Fruit fly (Drosophila melanogaster) Kc167 (cell line): ENCODE data around the gene Snx1.

Source experiments
- insv ChIP-seq: fragments of >200 bp; optimal IDR thresholded peaks from 3 replicates; lab custom pipeline; 2018; ENCODE audit warnings: missing external identifiers
- psq ChIP-seq: fragments of >200 bp; optimal IDR thresholded peaks from 2 replicates; lab custom pipeline; 2017; ENCODE audit warnings: missing external identifiers

DNA sequence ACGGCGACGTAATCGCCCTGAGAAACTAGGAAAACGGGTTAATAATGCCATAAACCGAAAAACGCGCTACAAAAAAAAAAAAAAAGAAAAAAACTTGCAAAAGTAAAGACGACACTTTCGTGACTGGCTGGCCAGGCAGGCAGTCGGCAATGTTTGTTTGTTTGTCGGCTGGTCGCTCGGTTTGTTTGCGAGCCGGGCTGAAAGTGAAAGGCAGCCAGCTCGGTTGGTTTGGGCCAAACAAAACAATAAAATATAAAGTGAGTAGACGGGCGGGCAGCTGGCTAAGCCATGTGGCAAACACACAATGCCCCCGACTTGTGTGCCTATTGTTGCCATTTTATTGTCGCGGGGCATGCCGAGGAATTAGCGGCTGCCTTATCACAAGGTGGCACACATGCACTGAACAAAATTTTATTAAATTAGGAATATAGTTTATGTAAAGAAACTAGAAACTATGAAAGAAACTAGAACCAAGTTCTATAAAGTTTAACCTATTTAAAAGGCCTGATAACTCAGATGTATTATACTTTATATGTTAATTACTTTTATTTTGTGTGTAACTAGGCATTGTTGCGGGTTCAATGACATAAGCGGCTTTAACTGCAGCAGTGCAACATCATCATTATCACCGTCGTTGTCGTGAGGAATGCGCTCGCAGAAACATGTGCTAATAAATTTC lies 20.9 kb upstream of the Snx1 start:
- TF ChIP-seq psq (lab: Kevin White, UChicago) (no peak), insv (lab: Kevin White, UChicago) (no peak)
